Worm (Caenorhabditis elegans): ENCODE results near the gene idpp-14.
A peak's percentile ranks its signal among the peaks of the same experiment; 100 is the strongest.

DNA sequence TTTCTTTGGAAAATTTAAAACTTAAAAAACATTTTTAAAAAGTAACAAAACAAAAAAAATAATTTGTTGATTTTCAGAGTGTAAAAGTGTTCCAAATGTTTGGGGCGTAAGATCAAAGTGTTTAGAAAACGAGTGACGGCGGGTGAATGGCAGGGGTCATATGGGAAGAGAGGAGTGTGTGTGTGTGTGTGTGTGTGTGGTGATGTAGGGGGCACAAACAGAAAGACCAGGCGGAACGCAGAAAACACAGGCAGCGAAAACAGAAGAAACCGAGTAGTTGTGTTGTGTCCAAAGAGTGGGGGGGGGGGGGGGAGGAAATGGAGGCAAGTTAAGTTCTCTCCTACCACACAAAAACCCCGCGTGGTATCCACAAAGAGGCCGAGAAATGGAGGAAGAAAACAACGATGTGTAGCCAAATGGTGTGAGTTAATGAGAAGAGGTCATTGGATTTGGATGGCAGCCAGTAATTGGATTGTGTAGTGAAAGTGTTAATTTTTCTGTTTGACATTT lies 41.9 kb upstream of the idpp-14 start, which contains the start of gene B0395.3:
- TF ChIP-seq nhr-28 (tag; optimal IDR thresholded peaks at IDR 0.05) (peak; percentile 99), madf-9 (GFP tag; conservative IDR thresholded peaks at IDR 0.05) (no peak), unc-130 (GFP tag; optimal IDR thresholded peaks at IDR 0.05) (no peak), daf-8 (GFP tag; IDR thresholded peaks at IDR 0.05) (no peak), ctbp-1 (GFP tag; IDR thresholded peaks at IDR 0.05) (peak; percentile 44; the same call in 1 of the 2 replicates), duxl-1 (tag; optimal IDR thresholded peaks at IDR 0.05; ENCODE audit: poor library complexity) (no peak), egl-43 (GFP tag; IDR thresholded peaks at IDR 0.05) (peak; percentile 58), ama-1 (optimal IDR thresholded peaks at IDR 0.05) (no peak), dve-1 (tag; optimal IDR thresholded peaks at IDR 0.05; ENCODE audit: insufficient read depth) (peak; percentile 53)
